Worm (Caenorhabditis elegans) whole organism, L4 larva: ENCODE results near the gene W07A12.8.

Experiments
- D1046.2 ChIP-seq: fragments of 200-800 bp; sonication (Bioruptor generic); IDR thresholded peaks from 2 replicates; pipeline ENCODE4 v1.3.6; 2022; ENCODE audit warnings: missing genetic modification characterization, missing compliant biosample characterization
- aha-1 ChIP-seq: fragments of 150-350 bp; peaks from one replicate; lab custom pipeline; 2014; ENCODE audit warnings: missing biosample characterization, missing genetic modification characterization
- ama-1 ChIP-seq: fragments of 150-350 bp; optimal IDR thresholded peaks from 2 replicates; lab custom pipeline; 2014; ENCODE audit warnings: inconsistent platforms, mixed read lengths
- arid-1 ChIP-seq: fragments of 200-800 bp; sonication (Bioruptor generic); conservative IDR thresholded peaks from 2 replicates; pipeline ENCODE4 v1.3.6; 2022; ENCODE audit warnings: missing genetic modification reagents, missing genetic modification characterization, missing compliant biosample characterization
- ceh-44 ChIP-seq: fragments of 200-800 bp; sonication (Bioruptor generic); IDR thresholded peaks from 2 replicates; pipeline ENCODE4 v1.3.6; 2022; ENCODE audit warnings: missing genetic modification reagents, missing genetic modification characterization, missing compliant biosample characterization
- ces-1 ChIP-seq: fragments of 150-350 bp; sonication (generic microtip); optimal IDR thresholded peaks from 4 replicates; lab custom pipeline; 2014; ENCODE audit warnings: missing biosample characterization, missing genetic modification reagents, missing genetic modification characterization
- dve-1 ChIP-seq: sonication (generic microtip); optimal IDR thresholded peaks from 2 replicates; lab custom pipeline; 2017; ENCODE audit warnings: antibody characterized with exemption, mild to moderate bottlenecking, missing genetic modification characterization, missing compliant biosample characterization; ENCODE audit not compliant: insufficient read depth
- egl-43 ChIP-seq: fragments of 200-800 bp; sonication (Bioruptor generic); IDR thresholded peaks from 2 replicates; pipeline ENCODE4 v1.3.6; 2022; ENCODE audit warnings: missing genetic modification reagents, missing genetic modification characterization, missing compliant biosample characterization
- fkh-10 ChIP-seq: fragments of 150-350 bp; optimal IDR thresholded peaks from 2 replicates; lab custom pipeline; 2014; ENCODE audit warnings: missing biosample characterization, missing genetic modification reagents, missing genetic modification characterization
- hlh-11 ChIP-seq: fragments of 200-800 bp; sonication (Bioruptor generic); optimal IDR thresholded peaks from 2 replicates; lab custom pipeline; 2018; ENCODE audit warnings: mild to moderate bottlenecking, missing genetic modification characterization, missing compliant biosample characterization
- hlh-30 ChIP-seq: sonication (generic microtip); optimal IDR thresholded peaks from 2 replicates; lab custom pipeline; 2017; ENCODE audit warnings: antibody characterized with exemption, mild to moderate bottlenecking, missing genetic modification characterization, missing compliant biosample characterization; ENCODE audit not compliant: insufficient read depth
- lim-7 ChIP-seq: fragments of 200-800 bp; sonication (Bioruptor generic); IDR thresholded peaks from 2 replicates; pipeline ENCODE4 v1.3.6; 2022; ENCODE audit warnings: missing genetic modification characterization, missing compliant biosample characterization
- lin-15B ChIP-seq: fragments of 150-350 bp; sonication (generic microtip); optimal IDR thresholded peaks from 3 replicates; lab custom pipeline; 2014; ENCODE audit warnings: missing biosample characterization, missing genetic modification characterization
- lin-29 ChIP-seq: fragments of 200-800 bp; sonication (Bioruptor generic); IDR thresholded peaks from 2 replicates; pipeline ENCODE4 v1.3.6; 2022; ENCODE audit warnings: missing genetic modification reagents, missing genetic modification characterization, missing compliant biosample characterization
- lin-38 ChIP-seq: fragments of 200-800 bp; sonication (Bioruptor generic); IDR thresholded peaks from 2 replicates; pipeline ENCODE4 v1.3.6; 2022; ENCODE audit warnings: missing genetic modification reagents, missing genetic modification characterization, missing compliant biosample characterization
- mdl-1 ChIP-seq, 2 experiments: fragments of 150-350 bp in 1 of 2; sonication (generic microtip) in 1 of 2; optimal IDR thresholded peaks; 2 replicates each; lab custom pipeline; 2014 to 2017; ENCODE audit warnings: missing biosample characterization in 2 of 2, missing genetic modification characterization in 2 of 2
- mxl-3 ChIP-seq: fragments of 200-800 bp; sonication (Bioruptor generic); optimal IDR thresholded peaks from 2 replicates; lab custom pipeline; 2018; ENCODE audit warnings: mild to moderate bottlenecking, missing genetic modification characterization, missing compliant biosample characterization
- nhr-11 ChIP-seq: fragments of 150-350 bp; optimal IDR thresholded peaks from 2 replicates; lab custom pipeline; 2014; ENCODE audit warnings: missing biosample characterization, missing genetic modification characterization
- nhr-25 ChIP-seq: sonication (generic microtip); optimal IDR thresholded peaks from 2 replicates; lab custom pipeline; 2017; ENCODE audit warnings: missing genetic modification characterization, mild to moderate bottlenecking, missing compliant biosample characterization, antibody characterized with exemption, moderate library complexity, borderline replicate concordance; ENCODE audit not compliant: insufficient read depth
- nhr-28 ChIP-seq: fragments of 150-350 bp; optimal IDR thresholded peaks from 2 replicates; lab custom pipeline; 2014; ENCODE audit warnings: missing biosample characterization, missing genetic modification characterization
- nhr-42 ChIP-seq: fragments of 200-800 bp; sonication (Bioruptor generic); IDR thresholded peaks from 2 replicates; pipeline ENCODE4 v1.3.6; 2022; ENCODE audit warnings: missing genetic modification characterization, missing compliant biosample characterization
- nhr-48 ChIP-seq: sonication (generic microtip); optimal IDR thresholded peaks from 2 replicates; lab custom pipeline; 2016; ENCODE audit warnings: mild to moderate bottlenecking, missing genetic modification characterization, missing compliant biosample characterization
- nhr-6 ChIP-seq: fragments of 150-350 bp; optimal IDR thresholded peaks from 2 replicates; lab custom pipeline; 2014; ENCODE audit warnings: missing biosample characterization, missing genetic modification characterization
- pqm-1 ChIP-seq: sonication (generic microtip); optimal IDR thresholded peaks from 2 replicates; lab custom pipeline; 2017; ENCODE audit warnings: missing biosample characterization, missing genetic modification characterization
- saeg-2 ChIP-seq: fragments of 200-800 bp; sonication (Bioruptor generic); IDR thresholded peaks from 2 replicates; pipeline ENCODE4 v1.3.6; 2022; ENCODE audit warnings: missing genetic modification reagents, missing genetic modification characterization, missing compliant biosample characterization
- sdz-12 ChIP-seq: fragments of 200-800 bp; sonication (Bioruptor generic); optimal IDR thresholded peaks from 2 replicates; lab custom pipeline; 2018; ENCODE audit warnings: mild to moderate bottlenecking, missing genetic modification characterization, missing compliant biosample characterization
- snpc-1.2 ChIP-seq: fragments of 200-800 bp; sonication (Bioruptor generic); IDR thresholded peaks from 2 replicates; pipeline ENCODE4 v1.3.6; 2022; ENCODE audit warnings: missing genetic modification reagents, missing genetic modification characterization, missing compliant biosample characterization
- snpc-4 ChIP-seq: fragments of 150-350 bp; optimal IDR thresholded peaks from 2 replicates; lab custom pipeline; 2014; ENCODE audit warnings: missing biosample characterization, missing genetic modification characterization
- unc-130 ChIP-seq: sonication (generic microtip); optimal IDR thresholded peaks from 2 replicates; lab custom pipeline; 2016; ENCODE audit warnings: missing genetic modification reagents, missing genetic modification characterization, missing compliant biosample characterization
- vab-7 ChIP-seq: fragments of 200-800 bp; sonication (Bioruptor generic); IDR thresholded peaks from 2 replicates; pipeline ENCODE4 v1.3.6; 2022; ENCODE audit warnings: missing genetic modification reagents, missing genetic modification characterization, missing compliant biosample characterization
- zip-11 ChIP-seq: fragments of 200-800 bp; sonication (Bioruptor generic); IDR thresholded peaks from 2 replicates; pipeline ENCODE4 v1.3.6; 2022; ENCODE audit warnings: missing genetic modification characterization, missing compliant biosample characterization
- zip-2 ChIP-seq: fragments of 150-350 bp; optimal IDR thresholded peaks from 2 replicates; lab custom pipeline; 2014; ENCODE audit warnings: missing biosample characterization, missing genetic modification characterization
- ztf-11 ChIP-seq: fragments of 150-350 bp; optimal IDR thresholded peaks from 2 replicates; lab custom pipeline; 2014; ENCODE audit warnings: missing biosample characterization, missing genetic modification characterization
- ztf-7 ChIP-seq: fragments of 150-350 bp; optimal IDR thresholded peaks from 2 replicates; lab custom pipeline; 2014; ENCODE audit warnings: missing biosample characterization, missing genetic modification characterization

W07A12.8 gene

ce11 chrII:9196325-9196724, 30.7 kb upstream of the W07A12.8 start (continued):
- TF ChIP-seq nhr-28 (tag; lab: Kevin White, UChicago): peak; percentile 43
- peak; percentile 46 for TF ChIP-seq dve-1 (tag; lab: Kevin White, UChicago)
- peak; percentile 86 for TF ChIP-seq pqm-1
- TF ChIP-seq ama-1 (lab: Kevin White, UChicago): no peak
- peak; percentile 67 for TF ChIP-seq hlh-11 (tag; lab: Kevin White, UChicago)

ce11 chrII:9194195-9194594, 28.6 kb upstream of the W07A12.8 start, which contains the start of gene twk-4:
twk-4 (minus strand) TSS chrII:9194295.
- TF ChIP-seq nhr-48 (no peak), lin-38 (GFP tag; lab: Robert Waterston, UW) (no peak), nhr-11 (tag; lab: Kevin White, UChicago) (no peak), egl-43 (GFP tag; lab: Robert Waterston, UW) (no peak), ceh-44 (GFP tag; lab: Robert Waterston, UW) (no peak), lin-29 (GFP tag; lab: Robert Waterston, UW) (no peak), ztf-11 (tag; lab: Kevin White, UChicago) (no peak), arid-1 (GFP tag; lab: Robert Waterston, UW) (no peak), nhr-6 (tag; lab: Kevin White, UChicago) (no peak), saeg-2 (no peak), fkh-10 (GFP tag; lab: Kevin White, UChicago) (no peak), D1046.2 (GFP tag; lab: Robert Waterston, UW) (no peak), zip-11 (GFP tag; lab: Robert Waterston, UW) (no peak)

ce11 chrII:9190513-9191099, 25.0 kb upstream of the W07A12.8 start:
- peak; percentile 30 for TF ChIP-seq aha-1 (tag; lab: Kevin White, UChicago)
- no peak for TF ChIP-seq snpc-1.2
- TF ChIP-seq, all 104 proteins: peak for 1

ce11 chrII:9189648-9190047, 24.0 kb upstream of the W07A12.8 start:
- TF ChIP-seq hlh-30 (tag; lab: Kevin White, UChicago) (peak; percentile 11), mdl-1 (tag; optimal IDR thresholded peaks at IDR 0.05; lab: Kevin White, UChicago) (peak in 1 of 2 experiments; percentile 48), aha-1 (tag; lab: Kevin White, UChicago) (peak; percentile 70), mxl-3 (peak; percentile 73), nhr-25 (tag; lab: Kevin White, UChicago) (peak; percentile 34), vab-7 (GFP tag; lab: Robert Waterston, UW) (no peak), snpc-4 (no peak), nhr-28 (tag; lab: Kevin White, UChicago) (peak; percentile 22)
- TF ChIP-seq, all 104 proteins: peak for 6

ce11 chrII:9188380-9188779, 22.8 kb upstream of the W07A12.8 start, which contains the start of gene sym-2:
sym-2 (minus strand) TSS chrII:9188480.
- TF ChIP-seq ceh-44 (GFP tag; lab: Robert Waterston, UW) (no peak), ces-1 (no peak), vab-7 (GFP tag; lab: Robert Waterston, UW) (no peak), nhr-42 (GFP tag; lab: Robert Waterston, UW) (no peak), ztf-7 (tag; lab: Kevin White, UChicago) (no peak), zip-2 (no peak), unc-130 (GFP tag; lab: Kevin White, UChicago) (no peak), nhr-48 (no peak), sdz-12 (GFP tag; lab: Kevin White, UChicago) (no peak), lin-15B (no peak), snpc-4 (no peak), mdl-1 (tag; optimal IDR thresholded peaks at IDR 0.05; lab: Kevin White, UChicago) (no peak), lim-7 (no peak)
- TF ChIP-seq, all 104 proteins: peak for 0
